Worm (Caenorhabditis elegans) whole organism, L1 larva: ENCODE measurements around the gene gst-40.
A peak's percentile ranks its signal among the peaks of the same experiment; 100 is the strongest.

Experiments
- C34B4.2 ChIP-seq: sonication (generic microtip); optimal IDR thresholded peaks from 2 replicates; lab custom pipeline; 2017; ENCODE audit warnings: mild to moderate bottlenecking, missing genetic modification characterization, missing compliant biosample characterization
- F16B12.6 ChIP-seq: fragments of 150-350 bp; optimal IDR thresholded peaks from 2 replicates; lab custom pipeline; 2014; ENCODE audit warnings: missing biosample characterization, missing genetic modification characterization
- ceh-63 ChIP-seq: fragments of 200-800 bp; sonication (Bioruptor generic); optimal IDR thresholded peaks from 2 replicates; lab custom pipeline; 2018; ENCODE audit warnings: mild to moderate bottlenecking, missing genetic modification characterization, missing compliant biosample characterization
- ces-1 ChIP-seq: fragments of 150-350 bp; optimal IDR thresholded peaks from 2 replicates; lab custom pipeline; 2014; ENCODE audit warnings: missing biosample characterization, missing genetic modification reagents, missing genetic modification characterization
- dsc-1 ChIP-seq: sonication (generic microtip); optimal IDR thresholded peaks from 2 replicates; lab custom pipeline; 2016; ENCODE audit warnings: mild to moderate bottlenecking, missing genetic modification characterization, missing compliant biosample characterization
- efl-1 ChIP-seq, 4 experiments: fragments of 150-350 bp; optimal IDR thresholded peaks in 3 of 4; peaks in 1 of 4; 1 replicate in 1 of 4; 2 replicates in 3 of 4; lab custom pipeline; 2014; ENCODE audit warnings: missing biosample characterization in 2 of 4, missing genetic modification characterization in 2 of 4, missing genetic modification reagents in 2 of 4
- efl-3 ChIP-seq: fragments of 200-800 bp; sonication (Bioruptor generic); optimal IDR thresholded peaks from 2 replicates; lab custom pipeline; 2018; ENCODE audit warnings: mild to moderate bottlenecking, missing genetic modification characterization, missing compliant biosample characterization
- egl-27 ChIP-seq, 2 experiments: fragments of 150-350 bp in 1 of 2; sonication (generic microtip); optimal IDR thresholded peaks; 3 replicates each; lab custom pipeline; 2017 to 2018; ENCODE audit warnings: missing biosample characterization in 2 of 2, missing genetic modification characterization in 2 of 2, missing genetic modification reagents in 2 of 2
- elt-3 ChIP-seq, 6 experiments: fragments of 150-350 bp in 1 of 6; sonication (generic microtip); optimal IDR thresholded peaks; 2 replicates each; lab custom pipeline; 2017 to 2018; ENCODE audit warnings: missing biosample characterization in 6 of 6, missing genetic modification characterization in 6 of 6, inconsistent platforms in 1 of 6
- grh-1 ChIP-seq: fragments of 200-800 bp; sonication (Bioruptor generic); IDR thresholded peaks from 2 replicates; pipeline ENCODE4 v1.3.6; 2022; ENCODE audit warnings: missing genetic modification reagents, missing genetic modification characterization, missing compliant biosample characterization
- irx-1 ChIP-seq: sonication (generic microtip); optimal IDR thresholded peaks from 2 replicates; lab custom pipeline; 2016; ENCODE audit warnings: missing genetic modification characterization, missing compliant biosample characterization
- isw-1 ChIP-seq: fragments of 200-800 bp; sonication (Bioruptor generic); IDR thresholded peaks from 2 replicates; pipeline ENCODE4 v1.3.6; 2022; ENCODE audit warnings: missing genetic modification characterization, missing compliant biosample characterization
- lin-14 ChIP-seq: fragments of 200-800 bp; sonication (Bioruptor generic); optimal IDR thresholded peaks from 2 replicates; lab custom pipeline; 2018; ENCODE audit warnings: mild to moderate bottlenecking, missing genetic modification characterization, moderate library complexity, missing compliant biosample characterization
- lin-15B ChIP-seq: fragments of 150-350 bp; sonication (generic microtip); optimal IDR thresholded peaks from 3 replicates; lab custom pipeline; 2014; ENCODE audit warnings: missing biosample characterization, missing genetic modification characterization
- lin-39 ChIP-seq: fragments of 150-350 bp; optimal IDR thresholded peaks from 2 replicates; lab custom pipeline; 2014; ENCODE audit warnings: missing biosample characterization, missing genetic modification reagents, missing genetic modification characterization
- lsy-2 ChIP-seq, 2 experiments: fragments of 150-350 bp; optimal IDR thresholded peaks; 2 replicates each; lab custom pipeline; 2014; ENCODE audit warnings: missing biosample characterization in 2 of 2, missing genetic modification characterization in 2 of 2
- mab-9 ChIP-seq: fragments of 200-800 bp; sonication (Bioruptor generic); IDR thresholded peaks from 2 replicates; pipeline ENCODE4 v1.3.6; 2022; ENCODE audit warnings: missing genetic modification reagents, missing genetic modification characterization, missing compliant biosample characterization
- mep-1 ChIP-seq: fragments of 150-350 bp; optimal IDR thresholded peaks from 2 replicates; lab custom pipeline; 2014; ENCODE audit warnings: missing biosample characterization, missing genetic modification characterization
- nhr-19 ChIP-seq: fragments of 200-800 bp; sonication (Bioruptor generic); conservative IDR thresholded peaks from 2 replicates; pipeline ENCODE4 v1.3.6; 2022; ENCODE audit warnings: missing genetic modification characterization, missing compliant biosample characterization
- nhr-20 ChIP-seq: sonication (generic microtip); optimal IDR thresholded peaks from 2 replicates; lab custom pipeline; 2016; ENCODE audit warnings: mild to moderate bottlenecking, missing genetic modification characterization, missing compliant biosample characterization
- nhr-28 ChIP-seq: fragments of 150-350 bp; optimal IDR thresholded peaks from 2 replicates; lab custom pipeline; 2014; ENCODE audit warnings: missing biosample characterization, missing genetic modification characterization
- nhr-47 ChIP-seq: sonication (generic microtip); optimal IDR thresholded peaks from 2 replicates; lab custom pipeline; 2016; ENCODE audit warnings: mild to moderate bottlenecking, missing genetic modification characterization, moderate library complexity, missing compliant biosample characterization
- nhr-71 ChIP-seq: sonication (generic microtip); optimal IDR thresholded peaks from 2 replicates; lab custom pipeline; 2016; ENCODE audit warnings: mild to moderate bottlenecking, missing genetic modification characterization, moderate library complexity, missing compliant biosample characterization
- nhr-76 ChIP-seq: sonication (generic microtip); optimal IDR thresholded peaks from 2 replicates; lab custom pipeline; 2017; ENCODE audit warnings: missing biosample characterization, missing genetic modification characterization
- nhr-77 ChIP-seq: fragments of 150-350 bp; optimal IDR thresholded peaks from 2 replicates; lab custom pipeline; 2014; ENCODE audit warnings: missing biosample characterization, missing genetic modification characterization
- nhr-85 ChIP-seq: sonication (generic microtip); peaks from one replicate; lab custom pipeline; 2016; ENCODE audit warnings: missing genetic modification characterization, inconsistent platforms, missing compliant biosample characterization
- pag-3 ChIP-seq: sonication (generic microtip); optimal IDR thresholded peaks from 2 replicates; lab custom pipeline; 2017; ENCODE audit warnings: missing genetic modification characterization, mild to moderate bottlenecking, missing compliant biosample characterization, antibody characterized with exemption, borderline replicate concordance; ENCODE audit not compliant: insufficient read depth
- pax-3 ChIP-seq: fragments of 200-800 bp; sonication (Bioruptor generic); optimal IDR thresholded peaks from 2 replicates; lab custom pipeline; 2018; ENCODE audit warnings: mild to moderate bottlenecking, missing genetic modification characterization, moderate library complexity, missing compliant biosample characterization
- pqm-1 ChIP-seq: sonication (generic microtip); optimal IDR thresholded peaks from 3 replicates; lab custom pipeline; 2017; ENCODE audit warnings: missing biosample characterization, missing genetic modification characterization
- rnt-1 ChIP-seq: sonication (generic microtip); optimal IDR thresholded peaks from 2 replicates; lab custom pipeline; 2016; ENCODE audit warnings: mild to moderate bottlenecking, missing genetic modification characterization, moderate library complexity, missing compliant biosample characterization
- skn-1 ChIP-seq: fragments of 150-350 bp; optimal IDR thresholded peaks from 2 replicates; lab custom pipeline; 2014; ENCODE audit warnings: missing biosample characterization, missing genetic modification characterization
- snpc-4 ChIP-seq: fragments of 150-350 bp; optimal IDR thresholded peaks from 2 replicates; lab custom pipeline; 2014; ENCODE audit warnings: missing biosample characterization, missing genetic modification characterization
- snu-23 ChIP-seq: sonication (generic microtip); optimal IDR thresholded peaks from 2 replicates; lab custom pipeline; 2016; ENCODE audit warnings: missing genetic modification characterization, missing compliant biosample characterization
- sptf-1 ChIP-seq: fragments of 150-350 bp; optimal IDR thresholded peaks from 2 replicates; lab custom pipeline; 2014; ENCODE audit warnings: missing biosample characterization, missing genetic modification characterization
- swsn-7 ChIP-seq: sonication (generic microtip); optimal IDR thresholded peaks from 2 replicates; lab custom pipeline; 2016; ENCODE audit warnings: missing genetic modification characterization, missing compliant biosample characterization
- tbx-2 ChIP-seq: sonication (generic microtip); optimal IDR thresholded peaks from 2 replicates; lab custom pipeline; 2016; ENCODE audit warnings: missing genetic modification characterization, missing compliant biosample characterization
- tlp-1 ChIP-seq: fragments of 150-350 bp; optimal IDR thresholded peaks from 2 replicates; lab custom pipeline; 2014; ENCODE audit warnings: missing biosample characterization, missing genetic modification characterization
- unc-130 ChIP-seq: fragments of 150-350 bp; optimal IDR thresholded peaks from 2 replicates; lab custom pipeline; 2017; ENCODE audit warnings: missing biosample characterization, missing genetic modification characterization, inconsistent platforms
- unc-98 ChIP-seq: fragments of 200-800 bp; sonication (Bioruptor generic); IDR thresholded peaks from 2 replicates; pipeline ENCODE4 v1.3.6; 2022; ENCODE audit warnings: missing genetic modification characterization, missing compliant biosample characterization

Gene gst-40

ce11 chrIV:716323-716722, 44.0 kb upstream of the gst-40 start, which contains the start of gene clec-164:
Gene clec-164, plus strand, starts transcription at chrIV:716623.
- TF ChIP-seq irx-1 (tag; lab: Kevin White, UChicago) = no peak
- TF ChIP-seq tlp-1 = no peak
- no peak for TF ChIP-seq F16B12.6 (tag; lab: Kevin White, UChicago)

- TF ChIP-seq nhr-20 (tag; lab: Kevin White, UChicago) (no peak), efl-1 (optimal IDR thresholded peaks at IDR 0.05; lab: Kevin White, UChicago) (no peak), efl-1 (GFP tag; optimal IDR thresholded peaks at IDR 0.05 in 1 of 2; lab: Kevin White, UChicago) (peak in 1 of 2 experiments; percentile 89)
These were observed 41.0 kb upstream of the gst-40 start, which contains the start of gene Y55F3C.10 for ce11 chrIV:719351-719750. Gene Y55F3C.10, minus strand, starts transcription at chrIV:719451.

ce11 chrIV:728095-728494, 32.2 kb upstream of the gst-40 start, which contains the start of gene Y55F3C.9:
Gene Y55F3C.9, minus strand, starts transcription at chrIV:728195.
- peak; percentile 61 for TF ChIP-seq dsc-1
- TF ChIP-seq nhr-28 = no peak
- TF ChIP-seq grh-1 = no peak
- TF ChIP-seq efl-1 (optimal IDR thresholded peaks at IDR 0.05; lab: Kevin White, UChicago) = no peak
- TF ChIP-seq efl-1 (GFP tag; optimal IDR thresholded peaks at IDR 0.05 in 1 of 2; lab: Kevin White, UChicago) = peak in 1 of 2 experiments; percentile 24

- TF ChIP-seq lin-15B (tag; lab: Kevin White, UChicago) (no peak), efl-1 (optimal IDR thresholded peaks at IDR 0.05; lab: Kevin White, UChicago) (no peak), efl-1 (GFP tag; optimal IDR thresholded peaks at IDR 0.05 in 1 of 2; lab: Kevin White, UChicago) (no peak), sptf-1 (tag; lab: Kevin White, UChicago) (no peak), pqm-1 (tag; lab: Kevin White, UChicago) (no peak), pax-3 (no peak), unc-130 (tag; lab: Kevin White, UChicago) (no peak), nhr-47 (tag; lab: Kevin White, UChicago) (no peak), swsn-7 (tag; lab: Kevin White, UChicago) (no peak), nhr-76 (tag; lab: Kevin White, UChicago) (no peak), ces-1 (GFP tag; lab: Kevin White, UChicago) (no peak), tlp-1 (no peak), nhr-77 (no peak), irx-1 (tag; lab: Kevin White, UChicago) (no peak), snpc-4 (tag; lab: Kevin White, UChicago) (no peak), C34B4.2 (tag; lab: Kevin White, UChicago) (no peak), efl-3 (GFP tag; lab: Kevin White, UChicago) (no peak), dsc-1 (no peak), isw-1 (no peak), ceh-63 (GFP tag; lab: Kevin White, UChicago) (no peak)
These were observed 29.4 kb upstream of the gst-40 start, which contains the start of gene srt-24 for ce11 chrIV:730937-731336. Gene srt-24, minus strand, starts transcription at chrIV:731037.

ce11 chrIV:736447-736846, 23.9 kb upstream of the gst-40 start, which contains the start of gene kvs-5:
Gene kvs-5, plus strand, starts transcription at chrIV:736747.
- TF ChIP-seq nhr-85 (tag; lab: Kevin White, UChicago) = peak; percentile 41
- no peak for TF ChIP-seq nhr-76 (tag; lab: Kevin White, UChicago)

- TF ChIP-seq lsy-2 (tag; optimal IDR thresholded peaks at IDR 0.05; lab: Kevin White, UChicago) (peak; percentile 5 to 13), dsc-1 (peak; percentile 19), snu-23 (GFP tag; lab: Kevin White, UChicago) (peak; percentile 32), unc-98 (GFP tag; lab: Robert Waterston, UW) (no peak), efl-3 (GFP tag; lab: Kevin White, UChicago) (no peak), elt-3 (tag; optimal IDR thresholded peaks at IDR 0.05; lab: Kevin White, UChicago) (no peak), nhr-19 (GFP tag; lab: Robert Waterston, UW) (peak; percentile 47), skn-1 (no peak), unc-130 (tag; lab: Kevin White, UChicago) (no peak), pag-3 (tag; lab: Kevin White, UChicago) (no peak), lin-14 (GFP tag; lab: Kevin White, UChicago) (peak; percentile 77), rnt-1 (tag; lab: Kevin White, UChicago) (peak; percentile 74), mep-1 (tag; lab: Kevin White, UChicago) (no peak), nhr-71 (tag; lab: Kevin White, UChicago) (peak; percentile 81), tbx-2 (tag; lab: Kevin White, UChicago) (peak; percentile 47), sptf-1 (tag; lab: Kevin White, UChicago) (no peak), efl-1 (optimal IDR thresholded peaks at IDR 0.05; lab: Kevin White, UChicago) (peak; percentile 12 to 26), efl-1 (GFP tag; optimal IDR thresholded peaks at IDR 0.05 in 1 of 2; lab: Kevin White, UChicago) (no peak), nhr-47 (tag; lab: Kevin White, UChicago) (peak; percentile 10), mab-9 (no peak), egl-27 (tag; optimal IDR thresholded peaks at IDR 0.05; lab: Kevin White, UChicago) (no peak), lin-39 (tag; lab: Kevin White, UChicago) (peak; percentile 58), nhr-20 (tag; lab: Kevin White, UChicago) (peak; percentile 29)
These were observed 19.6 kb upstream of the gst-40 start for ce11 chrIV:740674-741073.
